Worm (Caenorhabditis elegans) whole organism, early embryonic: ENCODE data around the gene ttr-10.

Experiments used
- B0310.2 ChIP-seq: sonication (generic microtip); optimal IDR thresholded peaks from 2 replicates; lab custom pipeline; 2016; ENCODE audit warnings: mild to moderate bottlenecking, missing genetic modification characterization, missing compliant biosample characterization
- F13C5.2 ChIP-seq: sonication (generic microtip); optimal IDR thresholded peaks from 2 replicates; lab custom pipeline; 2017; ENCODE audit warnings: mild to moderate bottlenecking, missing genetic modification characterization, inconsistent platforms, missing compliant biosample characterization
- aly-1 ChIP-seq: sonication (generic microtip); optimal IDR thresholded peaks from 2 replicates; lab custom pipeline; 2016; ENCODE audit warnings: missing genetic modification characterization, missing compliant biosample characterization
- ama-1 ChIP-seq: fragments of 150-350 bp; optimal IDR thresholded peaks from 2 replicates; lab custom pipeline; 2014
- ceh-13 ChIP-seq: fragments of 200-800 bp; sonication (Bioruptor generic); optimal IDR thresholded peaks from 2 replicates; lab custom pipeline; 2018; ENCODE audit warnings: mild to moderate bottlenecking, missing genetic modification characterization, missing compliant biosample characterization
- ceh-36 ChIP-seq: sonication (generic microtip); optimal IDR thresholded peaks from 2 replicates; lab custom pipeline; 2016; ENCODE audit warnings: missing genetic modification characterization, inconsistent platforms, missing compliant biosample characterization
- ets-7 ChIP-seq: sonication (generic microtip); optimal IDR thresholded peaks from 2 replicates; lab custom pipeline; 2016; ENCODE audit warnings: missing genotype, missing genetic modification characterization, missing compliant biosample characterization
- flt-1 ChIP-seq: fragments of 200-800 bp; sonication (Bioruptor generic); IDR thresholded peaks from 2 replicates; pipeline ENCODE4 v1.3.6; 2022; ENCODE audit warnings: missing genetic modification characterization, missing compliant biosample characterization
- hmbx-1 ChIP-seq: sonication (generic microtip); optimal IDR thresholded peaks from 2 replicates; lab custom pipeline; 2016; ENCODE audit warnings: mild to moderate bottlenecking, missing genetic modification characterization, missing compliant biosample characterization
- hmg-4 ChIP-seq: fragments of 200-800 bp; sonication (Bioruptor generic); optimal IDR thresholded peaks from 2 replicates; lab custom pipeline; 2018; ENCODE audit warnings: mild to moderate bottlenecking, missing genetic modification characterization, missing compliant biosample characterization
- hnd-1 ChIP-seq: sonication (generic microtip); optimal IDR thresholded peaks from 2 replicates; lab custom pipeline; 2016; ENCODE audit warnings: missing genetic modification characterization, missing compliant biosample characterization
- pes-1 ChIP-seq: fragments of 200-800 bp; sonication (Bioruptor generic); IDR thresholded peaks from 2 replicates; pipeline ENCODE4 v1.3.6; 2022; ENCODE audit warnings: missing genetic modification reagents, missing genetic modification characterization, missing compliant biosample characterization
- scrt-1 ChIP-seq: fragments of 200-800 bp; sonication (Bioruptor generic); IDR thresholded peaks from 2 replicates; pipeline ENCODE4 v1.3.6; 2022; ENCODE audit warnings: missing genetic modification characterization, missing compliant biosample characterization
- sea-1 ChIP-seq: fragments of 200-800 bp; sonication (Bioruptor generic); conservative IDR thresholded peaks from 2 replicates; pipeline ENCODE4 v1.3.6; 2022; ENCODE audit warnings: missing genetic modification characterization, missing compliant biosample characterization
- tbx-11 ChIP-seq: fragments of 200-800 bp; sonication (Bioruptor generic); IDR thresholded peaks from 2 replicates; pipeline ENCODE4 v1.3.6; 2022; ENCODE audit warnings: missing genetic modification characterization, missing compliant biosample characterization
- tbx-37 ChIP-seq: fragments of 200-800 bp; sonication (Bioruptor generic); conservative IDR thresholded peaks from 2 replicates; pipeline ENCODE4 v1.3.6; 2022; ENCODE audit warnings: missing genetic modification reagents, missing genetic modification characterization, missing compliant biosample characterization
- tra-4 ChIP-seq: sonication (generic microtip); optimal IDR thresholded peaks from 2 replicates; lab custom pipeline; 2017; ENCODE audit warnings: missing genetic modification characterization, missing compliant biosample characterization

Gene ttr-10

ce11 chrV:7553873-7554362, at the start of gene ttr-10:
ttr-10 (minus strand) TSS chrV:7553923.
- no peak for TF ChIP-seq tra-4 (tag; lab: Kevin White, UChicago)
- no peak for TF ChIP-seq aly-1
- TF ChIP-seq ama-1 (lab: Kevin White, UChicago), result no peak
- no peak for TF ChIP-seq tbx-37 (GFP tag; lab: Robert Waterston, UW)
- TF ChIP-seq tbx-11 (GFP tag; lab: Robert Waterston, UW), result no peak
- no peak for TF ChIP-seq ceh-13 (GFP tag; lab: Kevin White, UChicago)
- no peak for TF ChIP-seq ets-7 (tag; lab: Kevin White, UChicago)

DNA sequence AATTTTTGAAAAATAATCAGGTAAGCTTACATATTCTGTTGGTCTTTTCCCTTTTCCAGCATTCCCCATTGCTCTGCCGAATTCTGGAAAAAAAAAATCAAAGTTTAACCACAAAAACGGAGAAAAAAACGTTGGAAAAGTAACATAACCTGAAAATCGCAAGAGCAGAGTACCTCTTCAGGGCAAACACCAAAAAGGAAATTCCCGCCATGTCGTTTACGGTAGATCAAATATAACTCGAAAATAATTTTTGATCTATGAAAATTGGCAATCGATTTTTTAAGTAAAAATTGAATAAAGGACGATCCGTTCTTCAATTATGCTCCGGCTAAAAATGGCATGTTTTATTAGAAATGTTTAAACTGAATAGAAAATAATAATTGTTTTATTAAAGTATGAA, 49.7 kb upstream of the ttr-10 start, which contains the start of gene C50E3.11:
Gene C50E3.11, minus strand, starts transcription at position 83 of the 400 bp plus-strand sequence.
- TF ChIP-seq hmg-4 (GFP tag; lab: Kevin White, UChicago) (no peak), hmbx-1 (tag; lab: Kevin White, UChicago) (no peak), flt-1 (GFP tag; lab: Robert Waterston, UW) (no peak), sea-1 (GFP tag; lab: Robert Waterston, UW) (no peak), hnd-1 (tag; lab: Kevin White, UChicago) (no peak), tbx-11 (GFP tag; lab: Robert Waterston, UW) (no peak), ceh-36 (tag; lab: Kevin White, UChicago) (no peak), pes-1 (GFP tag; lab: Robert Waterston, UW) (no peak), B0310.2 (tag; lab: Kevin White, UChicago) (no peak), ets-7 (tag; lab: Kevin White, UChicago) (no peak), tra-4 (tag; lab: Kevin White, UChicago) (no peak), ama-1 (lab: Kevin White, UChicago) (no peak), aly-1 (no peak), scrt-1 (GFP tag; lab: Robert Waterston, UW) (no peak), F13C5.2 (no peak), tbx-37 (GFP tag; lab: Robert Waterston, UW) (no peak), ceh-13 (GFP tag; lab: Kevin White, UChicago) (no peak)

DNA sequence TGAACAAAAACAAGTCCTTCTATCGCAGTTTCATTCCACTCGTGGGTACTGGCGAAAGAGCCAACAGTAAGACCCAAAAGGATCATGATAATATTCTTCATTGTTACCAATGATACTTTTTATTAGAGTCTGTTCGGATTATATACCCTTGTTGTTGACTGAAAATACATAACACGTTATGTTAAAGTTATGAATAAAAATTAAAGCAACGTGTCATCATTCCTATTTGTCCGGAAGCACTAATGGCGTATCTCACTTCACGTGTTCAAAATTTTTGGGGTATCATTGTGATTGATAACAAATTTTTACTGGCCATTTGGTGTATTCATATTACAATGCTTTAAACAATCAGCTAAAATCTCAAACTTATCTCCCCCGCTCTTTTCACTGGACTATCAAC, 47.7 kb upstream of the ttr-10 start, which contains the start of gene scl-26:
Gene scl-26, minus strand, starts transcription at position 101 of the 400 bp plus-strand sequence.
- TF ChIP-seq hmg-4 (GFP tag; lab: Kevin White, UChicago) (no peak), pes-1 (GFP tag; lab: Robert Waterston, UW) (no peak), F13C5.2 (no peak), hmbx-1 (tag; lab: Kevin White, UChicago) (no peak), scrt-1 (GFP tag; lab: Robert Waterston, UW) (no peak), sea-1 (GFP tag; lab: Robert Waterston, UW) (no peak), hnd-1 (tag; lab: Kevin White, UChicago) (no peak), ets-7 (tag; lab: Kevin White, UChicago) (no peak), flt-1 (GFP tag; lab: Robert Waterston, UW) (no peak), tra-4 (tag; lab: Kevin White, UChicago) (no peak), ceh-36 (tag; lab: Kevin White, UChicago) (no peak), tbx-11 (GFP tag; lab: Robert Waterston, UW) (no peak), ama-1 (lab: Kevin White, UChicago) (no peak), tbx-37 (GFP tag; lab: Robert Waterston, UW) (no peak)

- no peak for TF ChIP-seq flt-1 (GFP tag; lab: Robert Waterston, UW)
- TF ChIP-seq F13C5.2, result no peak
- no peak for TF ChIP-seq scrt-1 (GFP tag; lab: Robert Waterston, UW)
- no peak for TF ChIP-seq ceh-13 (GFP tag; lab: Kevin White, UChicago)
- TF ChIP-seq ceh-36 (tag; lab: Kevin White, UChicago), result no peak
- no peak for TF ChIP-seq ama-1 (lab: Kevin White, UChicago)
- TF ChIP-seq hmg-4 (GFP tag; lab: Kevin White, UChicago), result no peak
Measured at ce11 chrV:7600149-7600548, 46.4 kb upstream of the ttr-10 start, which contains the start of gene C50E3.9. C50E3.9 (minus strand) TSS chrV:7600249.

DNA sequence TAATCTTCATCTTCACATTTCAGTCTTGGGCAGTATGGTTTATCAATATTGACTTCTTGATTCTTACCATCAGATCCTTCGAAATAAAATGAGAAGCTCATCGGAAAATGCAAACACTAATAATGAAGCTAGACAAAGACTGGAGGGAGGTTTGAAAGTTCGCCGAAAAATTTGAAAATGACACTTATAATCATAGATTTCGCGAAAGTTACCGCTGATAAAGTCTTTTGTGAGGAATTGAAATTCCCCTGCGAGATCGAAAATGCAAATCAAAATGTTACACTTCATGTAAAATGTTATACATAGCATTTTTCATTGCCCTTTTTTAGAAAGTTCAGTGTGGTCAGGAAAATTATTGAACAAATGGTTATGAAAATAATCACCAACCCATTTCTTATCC, 44.5 kb upstream of the ttr-10 start, which contains the start of gene C50E3.7:
Gene C50E3.7, minus strand, starts transcription at position 101 of the 400 bp plus-strand sequence.
- TF ChIP-seq B0310.2 (tag; lab: Kevin White, UChicago) (no peak), pes-1 (GFP tag; lab: Robert Waterston, UW) (no peak), hnd-1 (tag; lab: Kevin White, UChicago) (no peak), tbx-37 (GFP tag; lab: Robert Waterston, UW) (no peak), ama-1 (lab: Kevin White, UChicago) (no peak), ceh-36 (tag; lab: Kevin White, UChicago) (no peak), aly-1 (no peak), sea-1 (GFP tag; lab: Robert Waterston, UW) (no peak), tra-4 (tag; lab: Kevin White, UChicago) (no peak), ets-7 (tag; lab: Kevin White, UChicago) (no peak), tbx-11 (GFP tag; lab: Robert Waterston, UW) (no peak), scrt-1 (GFP tag; lab: Robert Waterston, UW) (no peak), hmg-4 (GFP tag; lab: Kevin White, UChicago) (no peak), ceh-13 (GFP tag; lab: Kevin White, UChicago) (no peak), flt-1 (GFP tag; lab: Robert Waterston, UW) (no peak), hmbx-1 (tag; lab: Kevin White, UChicago) (no peak)

DNA sequence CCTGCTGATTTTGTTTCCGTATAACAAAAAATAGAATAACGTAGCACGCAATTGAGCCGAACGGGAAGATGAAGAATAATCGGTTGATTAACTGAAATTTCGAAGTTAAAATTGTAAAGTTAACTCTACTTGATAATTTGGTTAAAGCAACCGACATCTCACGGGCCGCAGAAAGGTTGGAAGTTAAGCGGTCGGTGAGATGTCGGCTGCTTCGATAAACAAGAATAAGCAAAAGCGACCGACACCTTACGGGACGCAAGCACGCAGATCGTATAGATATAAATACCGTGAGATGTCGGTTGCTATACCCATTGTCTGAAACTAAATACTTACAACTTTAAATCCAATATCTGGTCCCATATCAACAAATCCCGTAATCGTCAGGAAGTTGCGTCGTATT, 41.4 kb upstream of the ttr-10 start:
- no peak for TF ChIP-seq hmg-4 (GFP tag; lab: Kevin White, UChicago)
- TF ChIP-seq ceh-13 (GFP tag; lab: Kevin White, UChicago), result no peak
- TF ChIP-seq aly-1, result no peak
- TF ChIP-seq hnd-1 (tag; lab: Kevin White, UChicago), result no peak
- no peak for TF ChIP-seq ets-7 (tag; lab: Kevin White, UChicago)
- no peak for TF ChIP-seq tbx-37 (GFP tag; lab: Robert Waterston, UW)
- TF ChIP-seq B0310.2 (tag; lab: Kevin White, UChicago), result no peak
- no peak for TF ChIP-seq ama-1 (lab: Kevin White, UChicago)
- TF ChIP-seq sea-1 (GFP tag; lab: Robert Waterston, UW), result no peak
- TF ChIP-seq flt-1 (GFP tag; lab: Robert Waterston, UW), result no peak
- TF ChIP-seq F13C5.2, result no peak
